Fruit fly (Drosophila melanogaster) whole organism: ENCODE data around the gene Bet5.

ENCODE experiments used
- CG8478 ChIP-seq: fragments of >200 bp; optimal IDR thresholded peaks from 2 replicates; lab custom pipeline; 2018; ENCODE audit warnings: inconsistent platforms
- EcR ChIP-seq, 2 experiments: fragments of >200 bp; optimal IDR thresholded peaks; 2 replicates each; lab custom pipeline; 2017; ENCODE audit warnings: missing biosample characterization in 2 of 2, missing genetic modification characterization in 2 of 2, missing genetic modification reagents in 2 of 2
- pan ChIP-seq: fragments of >200 bp; optimal IDR thresholded peaks from 2 replicates; lab custom pipeline; 2017
- psq ChIP-seq: fragments of >200 bp; optimal IDR thresholded peaks from 2 replicates; lab custom pipeline; 2017

DNA sequence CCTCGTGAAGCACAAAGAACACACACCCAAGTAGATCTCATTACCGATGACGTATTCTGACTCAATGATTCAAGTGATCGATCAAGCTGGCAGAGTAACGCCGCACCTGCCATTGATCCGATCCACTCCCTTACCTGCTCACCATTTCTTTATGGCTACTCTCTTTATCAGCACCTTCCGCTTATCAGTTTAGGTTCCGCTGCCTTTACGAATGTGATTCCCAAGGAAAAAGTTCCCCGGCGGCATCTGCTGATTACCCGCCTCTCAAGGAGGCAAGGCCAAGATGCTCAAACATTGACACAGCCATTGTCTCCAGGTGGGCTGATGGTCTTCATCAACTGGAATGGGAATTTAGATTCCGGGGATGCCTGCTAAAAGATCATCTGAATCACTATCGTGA, 35.0 kb downstream of the Bet5 start:
- TF ChIP-seq psq (no peak), CG8478 (lab: Kevin White, UChicago) (no peak), pan (lab: Kevin White, UChicago) (no peak), EcR (GFP tag; optimal IDR thresholded peaks at IDR 0.05; lab: Kevin White, UChicago) (no peak)
